Worm (Caenorhabditis elegans): ENCODE results near the gene col-183.

col-183 gene

DNA sequence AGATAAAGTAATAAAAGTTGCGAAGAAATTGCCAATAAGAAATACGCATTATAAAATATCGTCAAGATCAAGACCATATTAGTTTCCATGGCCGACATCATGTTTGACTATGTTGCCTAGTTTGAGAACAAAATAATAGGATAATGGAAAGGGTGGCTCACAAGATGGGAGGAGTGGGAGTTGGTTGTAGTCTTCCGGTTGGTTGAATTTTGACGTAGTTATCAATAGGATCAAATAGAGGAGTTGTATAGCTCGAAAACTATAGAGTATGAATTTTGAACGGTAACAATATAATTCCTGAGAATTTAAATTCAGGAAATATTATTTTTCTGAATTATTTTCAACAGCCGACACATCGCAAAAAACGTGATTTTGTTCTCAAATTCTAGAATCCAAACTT lies 14.1 kb upstream of the col-183 start, which contains the start of gene srd-50:
srd-50 (minus strand) TSS at position 101 of the 400 bp plus-strand sequence.
- TF ChIP-seq egl-27 (tag; optimal IDR thresholded peaks at IDR 0.05), result no peak
- no peak for TF ChIP-seq ets-5 (GFP tag; IDR thresholded peaks at IDR 0.05)
- no peak for TF ChIP-seq lin-15B (tag; optimal IDR thresholded peaks at IDR 0.05)
- no peak for TF ChIP-seq nhr-84 (tag; optimal IDR thresholded peaks at IDR 0.05)
- no peak for TF ChIP-seq efl-1 (optimal IDR thresholded peaks at IDR 0.05)
- no peak for TF ChIP-seq efl-1 (GFP tag; optimal IDR thresholded peaks at IDR 0.05 in 1 of 2)
- no peak for TF ChIP-seq lsy-2 (tag; optimal IDR thresholded peaks at IDR 0.05)
- no peak for TF ChIP-seq ceh-88 (GFP tag; IDR thresholded peaks at IDR 0.05)
- no peak for TF ChIP-seq lin-13 (GFP tag; optimal IDR thresholded peaks at IDR 0.05)
- no peak for TF ChIP-seq grh-1 (GFP tag; IDR thresholded peaks at IDR 0.05)
- TF ChIP-seq sox-4 (tag; optimal IDR thresholded peaks at IDR 0.05), result no peak
- TF ChIP-seq unc-86 (tag; optimal IDR thresholded peaks at IDR 0.05), result no peak
- TF ChIP-seq Y116A8C.19 (tag; optimal IDR thresholded peaks at IDR 0.05; ENCODE audit: borderline replicate concordance), result no peak
- no peak for TF ChIP-seq fkh-8 (tag; optimal IDR thresholded peaks at IDR 0.05)
- TF ChIP-seq hlh-17 (GFP tag; optimal IDR thresholded peaks at IDR 0.05; ENCODE audit: borderline replicate concordance), result no peak
- no peak for TF ChIP-seq pag-3 (tag; optimal IDR thresholded peaks at IDR 0.05; ENCODE audit: borderline replicate concordance, insufficient read depth)
- no peak for TF ChIP-seq snpc-4 (tag; optimal IDR thresholded peaks at IDR 0.05)
- no peak for TF ChIP-seq unc-130 (tag; optimal IDR thresholded peaks at IDR 0.05)
- no peak for TF ChIP-seq ces-1 (GFP tag; optimal IDR thresholded peaks at IDR 0.05)

DNA sequence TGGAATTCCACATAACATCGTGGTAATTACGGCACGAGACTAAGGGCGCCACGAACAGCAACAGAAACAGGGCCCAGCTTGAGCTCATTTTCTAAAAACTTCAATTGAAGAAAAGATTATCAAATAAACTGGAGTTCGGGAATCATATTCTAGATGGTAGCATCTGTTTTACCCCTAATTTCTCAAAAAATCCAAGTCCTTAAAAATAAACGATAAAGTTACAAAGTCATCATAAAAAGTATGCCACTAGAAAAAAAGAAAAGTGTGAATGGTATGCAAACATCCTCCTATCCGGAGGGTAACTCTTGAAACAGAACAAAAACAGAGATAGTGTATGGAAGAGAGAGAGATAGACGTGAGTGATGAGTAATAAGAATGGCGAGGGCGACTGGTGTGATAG lies 9.8 kb upstream of the col-183 start, which contains the start of gene efn-3:
efn-3 (minus strand) TSS at position 101 of the 400 bp plus-strand sequence.
- TF ChIP-seq sup-37 (GFP tag; optimal IDR thresholded peaks at IDR 0.05) (no peak), ztf-11 (tag; optimal IDR thresholded peaks at IDR 0.05) (no peak), nhr-19 (GFP tag; conservative IDR thresholded peaks at IDR 0.05) (no peak), mef-2 (tag; optimal IDR thresholded peaks at IDR 0.05) (no peak), nhr-71 (tag; optimal IDR thresholded peaks at IDR 0.05) (no peak)

DNA sequence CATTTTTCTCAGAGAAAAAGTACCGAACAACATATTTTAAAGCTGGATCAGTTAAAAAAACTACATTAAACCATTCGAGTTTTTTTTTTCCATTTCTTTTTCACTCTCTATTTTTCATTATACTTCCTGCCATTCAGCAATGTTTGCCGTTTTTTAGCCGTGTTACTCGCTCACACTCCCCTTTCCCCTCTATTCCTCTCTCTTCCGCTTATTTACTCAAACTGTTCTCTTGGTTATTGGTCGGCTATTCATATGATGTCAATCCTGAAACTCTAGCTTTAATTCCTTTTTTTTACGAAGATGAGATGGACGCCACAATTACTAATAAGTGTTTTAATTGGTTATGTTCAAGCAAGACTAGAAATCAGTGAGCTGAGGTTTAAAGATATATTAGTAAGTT lies 4.3 kb upstream of the col-183 start, which contains the start of gene tre-4:
tre-4 (plus strand) TSS at position 301 of the 400 bp plus-strand sequence.
- TF ChIP-seq efl-1 (optimal IDR thresholded peaks at IDR 0.05), result no peak
- peak in 1 of 2 experiments; percentile 45 for TF ChIP-seq efl-1 (GFP tag; optimal IDR thresholded peaks at IDR 0.05 in 1 of 2)
- TF ChIP-seq irx-1 (tag; optimal IDR thresholded peaks at IDR 0.05), result no peak

DNA sequence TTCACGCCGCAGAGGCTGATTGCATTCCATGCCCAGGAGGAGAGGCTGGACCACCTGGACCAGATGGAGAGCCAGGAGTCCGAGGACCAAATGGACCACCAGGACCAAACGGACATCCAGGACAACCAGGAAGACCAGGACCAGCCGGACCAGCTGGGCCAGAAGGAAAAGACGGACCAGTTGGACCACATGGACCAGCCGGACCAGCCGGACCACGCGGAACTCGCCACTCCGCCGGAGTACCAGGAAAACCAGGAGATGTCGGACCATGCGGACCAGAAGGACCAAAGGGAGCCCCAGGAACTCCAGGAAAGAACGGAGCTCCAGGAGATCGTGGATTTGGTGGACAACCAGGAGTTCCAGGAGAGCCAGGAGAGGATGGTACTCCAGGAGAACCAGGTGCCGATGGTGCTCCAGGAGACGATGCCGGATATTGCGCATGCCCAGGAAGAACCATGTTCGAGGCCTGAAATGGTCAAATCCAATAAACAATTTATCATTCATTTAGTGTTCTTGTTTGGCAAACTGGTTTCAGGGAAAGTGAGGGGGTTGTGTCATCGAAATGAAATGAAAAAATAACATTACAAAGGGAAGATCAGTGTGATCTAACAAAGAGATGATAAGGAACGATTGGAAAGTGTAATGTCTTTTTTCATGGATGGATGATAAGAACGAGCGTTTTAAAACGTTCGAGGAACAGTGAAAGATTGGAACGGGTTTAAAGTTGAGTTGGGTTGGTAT lies 2.5 kb upstream of the col-183 start:
- TF ChIP-seq sox-4 (tag; optimal IDR thresholded peaks at IDR 0.05) (no peak), irx-1 (tag; optimal IDR thresholded peaks at IDR 0.05) (no peak), elt-3 (tag; optimal IDR thresholded peaks at IDR 0.05) (peak in 2 of 6 experiments; percentile 15), pax-3 (tag; optimal IDR thresholded peaks at IDR 0.05) (no peak), ama-1 (optimal IDR thresholded peaks at IDR 0.05) (no peak), blmp-1 (tag; optimal IDR thresholded peaks at IDR 0.05) (peak; percentile 83), nhr-77 (tag; optimal IDR thresholded peaks at IDR 0.05) (no peak)

DNA sequence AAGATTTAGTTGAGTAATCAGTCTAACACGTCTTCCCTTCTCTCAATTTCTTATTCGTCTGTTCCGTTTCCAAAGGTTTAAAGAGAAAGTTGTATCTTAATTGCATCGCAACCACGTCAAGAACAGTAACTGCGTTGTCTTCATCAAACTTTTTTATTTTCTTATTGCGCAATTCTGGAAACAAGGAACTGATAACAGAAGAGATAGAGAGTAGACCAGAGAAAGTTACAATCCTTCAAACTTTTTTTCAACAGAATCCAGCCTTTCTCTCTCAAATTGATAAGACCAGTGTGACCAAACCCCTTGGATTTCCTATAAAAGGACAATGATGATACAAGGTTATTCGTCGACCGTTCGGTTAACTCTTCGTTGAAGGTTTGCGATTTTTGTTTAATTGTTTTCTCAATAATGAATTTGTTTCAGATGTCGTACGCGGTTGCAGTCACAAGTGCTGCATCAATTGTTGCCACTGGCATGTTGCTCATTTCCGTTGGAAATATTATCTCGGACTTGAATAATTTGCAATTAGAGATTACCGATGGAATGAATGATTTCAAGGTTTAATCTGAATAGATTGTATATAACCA lies 1.6 kb upstream of the col-183 start, which contains the start of gene col-184:
col-184 (plus strand) TSS at position 409 of the 587 bp plus-strand sequence.
- TF ChIP-seq lin-13 (GFP tag; optimal IDR thresholded peaks at IDR 0.05) (no peak), nhr-28 (tag; optimal IDR thresholded peaks at IDR 0.05) (no peak), fkh-10 (GFP tag; optimal IDR thresholded peaks at IDR 0.05) (no peak), ama-1 (optimal IDR thresholded peaks at IDR 0.05) (no peak), aly-2 (tag; optimal IDR thresholded peaks at IDR 0.05) (no peak), ceh-82 (tag; optimal IDR thresholded peaks at IDR 0.05) (no peak), ceh-88 (GFP tag; IDR thresholded peaks at IDR 0.05) (no peak), isw-1 (GFP tag; IDR thresholded peaks at IDR 0.05) (no peak), unc-98 (GFP tag; IDR thresholded peaks at IDR 0.05) (no peak), efl-3 (GFP tag; optimal IDR thresholded peaks at IDR 0.05) (no peak), blmp-1 (tag; optimal IDR thresholded peaks at IDR 0.05) (peak; percentile 79), pag-3 (tag; optimal IDR thresholded peaks at IDR 0.05; ENCODE audit: borderline replicate concordance, insufficient read depth) (no peak), ets-5 (GFP tag; IDR thresholded peaks at IDR 0.05) (no peak), elt-3 (tag; optimal IDR thresholded peaks at IDR 0.05) (peak in 1 of 6 experiments; percentile 42), C16A3.4 (tag; optimal IDR thresholded peaks at IDR 0.05) (no peak)

Measured in whole organism, L1 larva.